Worm (Caenorhabditis elegans): ENCODE results near the gene alh-4.
A peak's percentile ranks its signal among the peaks of the same experiment; 100 is the strongest.

The alh-4 gene

DNA sequence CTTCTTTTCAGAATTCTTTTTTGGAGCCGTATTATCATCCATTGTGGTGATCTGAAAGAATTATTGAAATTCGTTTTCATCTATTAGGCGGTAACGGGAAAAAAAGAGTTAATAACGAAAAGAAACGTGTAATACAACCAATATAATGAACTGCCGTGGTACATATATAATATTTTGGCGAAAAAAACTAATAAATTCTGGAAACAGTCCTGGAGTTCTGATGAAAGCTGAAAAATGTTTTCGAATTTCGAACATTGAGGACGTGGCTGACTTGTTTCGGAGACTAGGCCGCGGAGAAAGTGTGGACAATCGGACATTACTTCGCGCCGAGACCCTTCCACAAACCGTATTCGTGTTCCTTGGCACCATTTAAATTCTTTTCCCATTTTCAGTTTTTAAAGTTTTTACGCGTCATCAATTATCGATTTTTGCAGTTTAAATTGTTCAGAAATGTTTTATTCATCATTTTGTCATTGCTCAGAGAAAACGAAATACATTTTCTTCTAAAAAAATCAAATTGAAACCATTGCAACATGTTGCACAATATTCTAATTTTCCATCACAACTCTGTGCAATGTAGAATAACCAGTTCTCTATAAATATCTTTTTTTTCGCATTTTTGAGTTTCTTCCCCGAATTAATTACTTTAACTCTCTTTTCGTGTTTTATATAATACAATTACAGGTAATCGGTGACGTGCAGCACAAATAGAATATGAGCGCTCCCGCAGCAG, 3.9 kb upstream of the alh-4 start, which contains the start of the genes gad-1 and erfa-1 (continued):
- TF ChIP-seq Y95B8A.8 (GFP tag; IDR thresholded peaks at IDR 0.05) (no peak), F37B4.10 (GFP tag; IDR thresholded peaks at IDR 0.05) (no peak), let-607 (tag; optimal IDR thresholded peaks at IDR 0.05) (peak; percentile 5 to 22), mel-28 (tag; optimal IDR thresholded peaks at IDR 0.05; ENCODE audit: borderline replicate concordance) (no peak), lsy-27 (tag; optimal IDR thresholded peaks at IDR 0.05; ENCODE audit: borderline replicate concordance, insufficient read depth) (no peak), F22D6.2 (tag; optimal IDR thresholded peaks at IDR 0.05) (no peak), egl-44 (GFP tag; IDR thresholded peaks at IDR 0.05) (no peak), nhr-90 (tag; optimal IDR thresholded peaks at IDR 0.05) (no peak), hrde-1 (tag; optimal IDR thresholded peaks at IDR 0.05; ENCODE audit: borderline replicate concordance) (no peak), bed-1 (GFP tag; IDR thresholded peaks at IDR 0.05) (no peak), akir-1 (GFP tag; optimal IDR thresholded peaks at IDR 0.05) (no peak), ceh-27 (GFP tag; optimal IDR thresholded peaks at IDR 0.05) (peak; percentile 61), ztf-6 (GFP tag; IDR thresholded peaks at IDR 0.05) (no peak), F33H1.4 (GFP tag; IDR thresholded peaks at IDR 0.05) (peak; percentile 78), Y53G8AR.9 (GFP tag; conservative IDR thresholded peaks at IDR 0.05) (no peak), F23B12.7 (tag; optimal IDR thresholded peaks at IDR 0.05; ENCODE audit: insufficient read depth) (no peak), mes-4 (tag; optimal IDR thresholded peaks at IDR 0.05) (no peak), nfyb-1 (GFP tag; IDR thresholded peaks at IDR 0.05) (no peak), athp-1 (tag; optimal IDR thresholded peaks at IDR 0.05) (no peak), gei-17 (GFP tag; optimal IDR thresholded peaks at IDR 0.05) (no peak), repo-1 (tag; optimal IDR thresholded peaks at IDR 0.05) (no peak), nhr-120 (GFP tag; IDR thresholded peaks at IDR 0.05) (no peak), F55B11.4 (tag; optimal IDR thresholded peaks at IDR 0.05; ENCODE audit: borderline replicate concordance, insufficient read depth) (no peak), unc-62 (GFP tag; optimal IDR thresholded peaks at IDR 0.05) (no peak), madf-8 (GFP tag; conservative IDR thresholded peaks at IDR 0.05) (peak; percentile 53), egrh-3 (GFP tag; IDR thresholded peaks at IDR 0.05) (no peak), ztf-28 (GFP tag; IDR thresholded peaks at IDR 0.05) (no peak), F39B2.1 (GFP tag; IDR thresholded peaks at IDR 0.05) (no peak), rec-8 (tag; optimal IDR thresholded peaks at IDR 0.05) (no peak), snpc-4 (GFP tag; optimal IDR thresholded peaks at IDR 0.05) (no peak), snpc-4 (tag; optimal IDR thresholded peaks at IDR 0.05) (peak in 1 of 4 experiments; percentile 28), bed-2 (GFP tag; IDR thresholded peaks at IDR 0.05) (no peak), ets-4 (GFP tag; optimal IDR thresholded peaks at IDR 0.05) (no peak), ZK185.1 (tag; optimal IDR thresholded peaks at IDR 0.05; ENCODE audit: poor library complexity, severe bottlenecking) (peak; percentile 50), nhr-27 (tag; optimal IDR thresholded peaks at IDR 0.05) (no peak), efl-1 (GFP tag; optimal IDR thresholded peaks at IDR 0.05) (peak; percentile 67), ekl-4 (GFP tag; IDR thresholded peaks at IDR 0.05) (no peak), attf-3 (GFP tag; conservative IDR thresholded peaks at IDR 0.05) (no peak), F57C9.4 (tag; optimal IDR thresholded peaks at IDR 0.05) (no peak), ceh-40 (GFP tag; IDR thresholded peaks at IDR 0.05) (no peak), hlh-26 (GFP tag; conservative IDR thresholded peaks at IDR 0.05) (no peak), pbrm-1 (GFP tag; IDR thresholded peaks at IDR 0.05) (peak; percentile 22; the same call in 1 of the 2 replicates), chd-7 (tag; optimal IDR thresholded peaks at IDR 0.05) (no peak), ztf-3 (GFP tag; optimal IDR thresholded peaks at IDR 0.05) (no peak), ccch-3 (GFP tag; optimal IDR thresholded peaks at IDR 0.05) (no peak), ztf-22 (GFP tag; optimal IDR thresholded peaks at IDR 0.05) (no peak), zim-3 (tag; optimal IDR thresholded peaks at IDR 0.05) (no peak)

All from whole organism, young adult.